Worm (Caenorhabditis elegans) whole organism, L3 larva: ENCODE measurements around the gene Y54G11A.17.
A peak's percentile ranks its signal among the peaks of the same experiment; 100 is the strongest.

Source experiments
- ceh-82 ChIP-seq: fragments of 150-350 bp; optimal IDR thresholded peaks from 2 replicates; lab custom pipeline; 2014; ENCODE audit warnings: missing biosample characterization, missing genetic modification characterization
- ceh-9 ChIP-seq: sonication (generic microtip); optimal IDR thresholded peaks from 2 replicates; lab custom pipeline; 2018; ENCODE audit warnings: missing biosample characterization, missing genetic modification characterization
- egl-27 ChIP-seq: sonication (generic microtip); optimal IDR thresholded peaks from 4 replicates; lab custom pipeline; 2017; ENCODE audit warnings: missing biosample characterization, missing genetic modification reagents, missing genetic modification characterization
- elt-3 ChIP-seq, 3 experiments: fragments of 150-350 bp in 1 of 3; sonication (generic microtip) in 2 of 3; optimal IDR thresholded peaks; 2 replicates in 2 of 3; 4 replicates in 1 of 3; lab custom pipeline; 2014 to 2017; ENCODE audit warnings: missing biosample characterization in 3 of 3, missing genetic modification characterization in 3 of 3
- jun-1 ChIP-seq: fragments of 150-350 bp; optimal IDR thresholded peaks from 2 replicates; lab custom pipeline; 2014; ENCODE audit warnings: missing biosample characterization, missing genetic modification reagents, missing genetic modification characterization
- lin-15B ChIP-seq: fragments of 150-350 bp; optimal IDR thresholded peaks from 2 replicates; lab custom pipeline; 2014; ENCODE audit warnings: missing biosample characterization, missing genetic modification characterization
- nfya-1 ChIP-seq: sonication (generic microtip); optimal IDR thresholded peaks from 2 replicates; lab custom pipeline; 2017; ENCODE audit warnings: missing genetic modification characterization, mild to moderate bottlenecking, missing compliant biosample characterization, antibody characterized with exemption, moderate library complexity; ENCODE audit not compliant: insufficient read depth
- nhr-11 ChIP-seq: fragments of 150-350 bp; optimal IDR thresholded peaks from 2 replicates; lab custom pipeline; 2014; ENCODE audit warnings: missing biosample characterization, missing genetic modification characterization
- nhr-77 ChIP-seq: fragments of 150-350 bp; optimal IDR thresholded peaks from 2 replicates; lab custom pipeline; 2014; ENCODE audit warnings: missing biosample characterization, missing genetic modification characterization
- pha-4 ChIP-seq: fragments of 150-350 bp; optimal IDR thresholded peaks from 2 replicates; lab custom pipeline; 2014; ENCODE audit warnings: missing biosample characterization, missing genetic modification reagents, missing genetic modification characterization
- skn-1 ChIP-seq: fragments of 150-350 bp; optimal IDR thresholded peaks from 2 replicates; lab custom pipeline; 2014; ENCODE audit warnings: missing biosample characterization, missing genetic modification characterization

DNA sequence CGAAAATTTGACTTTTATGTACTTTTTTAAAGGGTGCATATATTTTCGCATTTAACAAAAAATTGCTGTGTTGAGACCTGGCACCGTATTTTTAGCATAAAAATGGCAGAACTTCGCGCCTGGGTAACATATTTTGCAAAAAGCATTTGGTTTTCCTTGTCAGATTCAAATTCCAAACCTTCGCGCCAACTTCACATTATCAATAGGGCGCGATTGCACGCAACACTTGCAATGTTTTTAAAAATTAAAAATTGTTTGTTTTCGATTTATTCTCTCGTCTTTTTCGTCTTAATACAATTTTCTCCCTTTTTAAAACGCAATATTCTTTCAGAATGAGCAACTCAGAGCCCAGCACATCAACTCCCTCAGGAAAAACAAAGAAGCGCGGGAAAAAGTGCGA, 34.4 kb upstream of the Y54G11A.17 start, which contains the start of gene mes-2:
- TF ChIP-seq ceh-9 (tag; lab: Kevin White, UChicago), result no peak
- no peak for TF ChIP-seq nhr-77 (tag; lab: Kevin White, UChicago)
- TF ChIP-seq nfya-1 (tag; lab: Kevin White, UChicago), result peak; percentile 82
- TF ChIP-seq pha-4 (tag; lab: Kevin White, UChicago), result peak; percentile 93
- no peak for TF ChIP-seq egl-27 (tag; lab: Kevin White, UChicago)
- TF ChIP-seq ceh-82 (tag; lab: Kevin White, UChicago), result peak; percentile 50
- peak; percentile 79 for TF ChIP-seq skn-1
- TF ChIP-seq elt-3 (tag; optimal IDR thresholded peaks at IDR 0.05; lab: Kevin White, UChicago), result no peak
- peak; percentile 88 for TF ChIP-seq lin-15B (tag; lab: Kevin White, UChicago)
- TF ChIP-seq jun-1 (tag; lab: Kevin White, UChicago), result peak; percentile 0
- TF ChIP-seq nhr-11 (tag; lab: Kevin White, UChicago), result peak; percentile 10
